Worm (Caenorhabditis elegans): ENCODE measurements around the gene F49E8.7.
A peak's percentile ranks its signal among the peaks of the same experiment; 100 is the strongest.

The F49E8.7 gene

ce11 chrIV:7520841-7521240 lies 35.3 kb downstream of the F49E8.7 start (continued):
- no peak for TF ChIP-seq snpc-4 (tag; optimal IDR thresholded peaks at IDR 0.05)
- no peak for TF ChIP-seq F49E8.2 (tag; optimal IDR thresholded peaks at IDR 0.05; ENCODE audit: borderline replicate concordance)
- peak; percentile 17 for TF ChIP-seq aha-1 (tag)
- peak; percentile 49 for TF ChIP-seq hlh-11 (tag; optimal IDR thresholded peaks at IDR 0.05)
- no peak for TF ChIP-seq nhr-10 (tag; optimal IDR thresholded peaks at IDR 0.05)
- no peak for TF ChIP-seq egl-27 (tag; optimal IDR thresholded peaks at IDR 0.05)
- TF ChIP-seq ZK546.5 (tag; optimal IDR thresholded peaks at IDR 0.05) = no peak
- TF ChIP-seq nhr-41 (GFP tag; IDR thresholded peaks at IDR 0.05) = no peak
- TF ChIP-seq fos-1 (tag; optimal IDR thresholded peaks at IDR 0.05) = no peak
- TF ChIP-seq pha-4 (GFP tag; IDR thresholded peaks at IDR 0.05) = no peak
- TF ChIP-seq pha-4 (tag; optimal IDR thresholded peaks at IDR 0.05) = no peak
- TF ChIP-seq ceh-62 (tag; optimal IDR thresholded peaks at IDR 0.05) = no peak
- no peak for TF ChIP-seq ceh-20 (GFP tag; IDR thresholded peaks at IDR 0.05)
- no peak for TF ChIP-seq spr-1 (tag; optimal IDR thresholded peaks at IDR 0.05)
- no peak for TF ChIP-seq Y75B8A.6 (GFP tag; IDR thresholded peaks at IDR 0.05)
- peak in 1 of 2 experiments; percentile 25 for TF ChIP-seq unc-62 (GFP tag; optimal IDR thresholded peaks at IDR 0.05 in 1 of 2)
- no peak for TF ChIP-seq unc-62 (tag; optimal IDR thresholded peaks at IDR 0.05)
- TF ChIP-seq dpl-1 (GFP tag; optimal IDR thresholded peaks at IDR 0.05) = no peak
- peak; percentile 34 for TF ChIP-seq hlh-30 (tag; optimal IDR thresholded peaks at IDR 0.05; ENCODE audit: insufficient read depth)
- TF ChIP-seq dmd-6 (GFP tag; IDR thresholded peaks at IDR 0.05) = peak; percentile 36; the same call in 1 of the 2 replicates
- no peak for TF ChIP-seq unc-130 (GFP tag; optimal IDR thresholded peaks at IDR 0.05)
- TF ChIP-seq ztf-7 (tag; optimal IDR thresholded peaks at IDR 0.05) = no peak
- TF ChIP-seq ceh-82 (tag; optimal IDR thresholded peaks at IDR 0.05) = no peak

- TF ChIP-seq unc-130 (GFP tag; optimal IDR thresholded peaks at IDR 0.05) = no peak
- TF ChIP-seq nhr-11 (tag; optimal IDR thresholded peaks at IDR 0.05) = no peak
- TF ChIP-seq duxl-1 (tag; optimal IDR thresholded peaks at IDR 0.05; ENCODE audit: poor library complexity) = no peak
- peak; percentile 44 for TF ChIP-seq pqm-1 (tag; optimal IDR thresholded peaks at IDR 0.05)
- no peak for TF ChIP-seq snpc-4 (tag; optimal IDR thresholded peaks at IDR 0.05)
- no peak for TF ChIP-seq nhr-76 (tag; optimal IDR thresholded peaks at IDR 0.05)
- no peak for TF ChIP-seq zfp-2 (tag; optimal IDR thresholded peaks at IDR 0.05)
- TF ChIP-seq lin-39 (tag; optimal IDR thresholded peaks at IDR 0.05) = no peak
- no peak for TF ChIP-seq tag-97 (GFP tag; IDR thresholded peaks at IDR 0.05)
- no peak for TF ChIP-seq set-16 (GFP tag; IDR thresholded peaks at IDR 0.05)
- no peak for TF ChIP-seq pha-4 (GFP tag; IDR thresholded peaks at IDR 0.05)
- no peak for TF ChIP-seq pha-4 (tag; optimal IDR thresholded peaks at IDR 0.05)
- TF ChIP-seq nhr-28 (tag; optimal IDR thresholded peaks at IDR 0.05) = peak; percentile 10
- TF ChIP-seq daf-16 (GFP tag; optimal IDR thresholded peaks at IDR 0.05) = no peak
- peak; percentile 93 for TF ChIP-seq daf-16 (tag; optimal IDR thresholded peaks at IDR 0.05)
- TF ChIP-seq saeg-2 (GFP tag; IDR thresholded peaks at IDR 0.05) = no peak
- no peak for TF ChIP-seq daf-12 (tag; optimal IDR thresholded peaks at IDR 0.05)
- TF ChIP-seq dve-1 (tag; optimal IDR thresholded peaks at IDR 0.05; ENCODE audit: insufficient read depth) = peak; percentile 71
- TF ChIP-seq hif-1 (tag; optimal IDR thresholded peaks at IDR 0.05) = no peak
Observed at ce11 chrIV:7520258-7520657, 35.9 kb downstream of the F49E8.7 start.

ce11 chrIV:7516167-7516566 lies 40.0 kb downstream of the F49E8.7 start, which contains the start of the genes R05G6.9 and R05G6.3:
TSS of gene R05G6.9 (minus strand) at chrIV:7516267.
TSS of gene R05G6.3 (plus strand) at chrIV:7516552.
- TF ChIP-seq spr-1 (tag; optimal IDR thresholded peaks at IDR 0.05) (no peak), daf-12 (tag; optimal IDR thresholded peaks at IDR 0.05) (no peak), unc-62 (GFP tag; optimal IDR thresholded peaks at IDR 0.05 in 1 of 2) (peak in 1 of 2 experiments; percentile 7), unc-62 (tag; optimal IDR thresholded peaks at IDR 0.05) (no peak), aha-1 (tag) (peak; percentile 66), php-3 (GFP tag; IDR thresholded peaks at IDR 0.05) (no peak), nhr-28 (tag; optimal IDR thresholded peaks at IDR 0.05) (no peak), tra-1 (GFP tag; IDR thresholded peaks at IDR 0.05) (no peak), R02D3.7 (tag; optimal IDR thresholded peaks at IDR 0.05) (no peak), egl-27 (tag; optimal IDR thresholded peaks at IDR 0.05) (no peak)

All from whole organism, L4 larva.